Worm (Caenorhabditis elegans): Measurements from ENCODE around the gene ZK1240.3.
A peak's percentile ranks its signal among the peaks of the same experiment; 100 is the strongest.
"Not testable (repeated sequence)": the region's sequence is repeated elsewhere in the genome, so short reads cannot be mapped to it uniquely, and the experiment has no call there.

Gene ZK1240.3

DNA sequence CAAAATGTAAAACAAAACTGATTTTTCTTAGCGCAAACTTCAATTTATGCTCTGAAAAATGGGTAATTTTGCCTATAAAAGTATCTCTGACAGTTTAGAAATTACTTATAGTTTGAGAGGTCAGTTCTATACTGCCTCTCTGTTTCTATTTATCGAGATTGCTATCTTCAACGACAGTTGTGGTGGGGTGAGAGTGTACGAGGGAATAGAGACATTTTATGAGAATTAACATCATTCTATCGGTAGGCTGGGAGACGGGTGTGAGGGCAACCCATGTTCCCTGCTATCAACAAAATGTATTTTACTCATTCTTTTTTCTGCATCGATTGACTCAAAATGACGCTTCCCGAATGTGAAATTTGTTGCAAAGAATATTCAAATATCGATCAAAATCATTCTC, at the start of gene ZK1240.3:
ZK1240.3 (plus strand) TSS at position 238 of the 400 bp plus-strand sequence.
- no peak for TF ChIP-seq C38D4.7 (GFP tag; optimal IDR thresholded peaks at IDR 0.05)
- no peak for TF ChIP-seq tbx-7 (tag; optimal IDR thresholded peaks at IDR 0.05)
- TF ChIP-seq elt-2 (tag; optimal IDR thresholded peaks at IDR 0.05) = peak; percentile 17
- TF ChIP-seq che-1 (tag; optimal IDR thresholded peaks at IDR 0.05) = no peak
- no peak for TF ChIP-seq ceh-19 (GFP tag; optimal IDR thresholded peaks at IDR 0.05)
- TF ChIP-seq ceh-2 (tag; optimal IDR thresholded peaks at IDR 0.05) = no peak
- TF ChIP-seq ahr-1 (tag; optimal IDR thresholded peaks at IDR 0.05) = no peak
- no peak for TF ChIP-seq ceh-24 (tag; optimal IDR thresholded peaks at IDR 0.05)

DNA sequence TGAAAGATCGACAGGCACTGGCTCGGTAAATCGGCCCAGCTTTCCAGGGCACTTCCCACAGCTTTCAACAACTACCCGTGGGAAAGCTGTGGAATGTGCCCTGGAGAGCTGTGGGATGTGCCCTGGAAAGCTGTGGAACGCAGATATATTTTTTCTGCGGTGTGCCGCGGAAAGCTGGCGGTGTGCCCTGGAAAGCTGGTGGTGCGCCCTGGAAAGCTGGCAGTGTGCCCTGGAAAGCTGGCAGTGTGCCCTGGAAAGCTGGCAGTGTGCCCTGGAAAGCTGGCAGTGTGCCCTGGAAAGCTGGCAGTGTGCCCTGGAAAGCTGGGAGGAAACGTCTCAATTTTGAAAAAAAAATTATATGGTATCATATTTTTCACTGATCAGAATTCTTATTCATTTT, 46.4 kb upstream of the ZK1240.3 start:
- TF ChIP-seq hlh-30 (tag; optimal IDR thresholded peaks at IDR 0.05; ENCODE audit: insufficient read depth) (no peak), hlh-6 (tag; optimal IDR thresholded peaks at IDR 0.05) (peak; percentile 15)

DNA sequence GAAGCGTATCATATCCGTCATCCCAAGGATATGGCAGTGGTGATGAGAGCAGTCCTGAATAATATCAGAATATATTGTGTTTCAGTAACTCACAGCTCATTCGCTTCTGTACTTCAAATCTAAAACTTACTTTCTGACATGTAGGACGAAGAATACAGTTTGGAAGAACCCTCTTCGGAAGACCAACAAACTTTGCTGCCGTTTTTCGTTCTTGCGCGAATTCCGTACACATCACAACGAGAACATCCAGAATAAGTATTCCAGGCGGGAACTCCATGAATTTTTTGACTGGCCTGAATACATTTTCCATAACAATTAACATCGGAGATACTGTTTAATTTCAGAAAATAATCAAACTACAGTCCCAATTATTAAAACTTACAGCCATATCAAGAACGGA, 42.7 kb upstream of the ZK1240.3 start, which contains the start of gene K09F6.15:
K09F6.15 (minus strand) TSS at position 101 of the 400 bp plus-strand sequence.
- TF ChIP-seq ceh-45 (GFP tag; IDR thresholded peaks at IDR 0.05) = no peak
- TF ChIP-seq sox-2 (GFP tag; IDR thresholded peaks at IDR 0.05) = no peak
- no peak for TF ChIP-seq unc-3 (GFP tag; conservative IDR thresholded peaks at IDR 0.05)
- no peak for TF ChIP-seq unc-3 (tag; optimal IDR thresholded peaks at IDR 0.05)
- no peak for TF ChIP-seq madf-2 (tag; optimal IDR thresholded peaks at IDR 0.05)
- TF ChIP-seq ceh-34 (tag; optimal IDR thresholded peaks at IDR 0.05) = no peak

DNA sequence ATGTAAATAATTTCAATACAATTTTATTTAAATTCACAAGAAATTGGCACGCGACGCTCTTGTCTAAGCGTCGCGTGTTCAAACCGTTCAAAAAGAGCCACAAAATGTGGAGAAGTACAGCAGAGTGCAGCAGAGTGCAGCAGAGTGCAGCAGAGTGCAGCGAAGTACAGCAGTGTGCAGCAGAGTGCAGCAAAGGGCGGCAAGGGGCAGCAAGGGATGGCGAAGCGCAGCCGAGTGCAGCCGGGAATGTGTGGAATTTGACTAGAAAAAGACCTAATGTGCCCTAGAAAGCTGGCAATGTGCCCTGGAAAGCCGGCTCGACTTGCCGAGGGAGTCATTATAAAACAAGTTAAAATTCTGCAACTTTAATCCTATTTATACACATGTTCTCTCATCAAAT, 40.9 kb upstream of the ZK1240.3 start, which contains the start of gene K09F6.6:
K09F6.6 (minus strand) TSS at position 43 of the 400 bp plus-strand sequence.
- TF ChIP-seq pha-2 (tag; optimal IDR thresholded peaks at IDR 0.05) (no peak), ceh-34 (tag; optimal IDR thresholded peaks at IDR 0.05) (no peak), fax-1 (tag; optimal IDR thresholded peaks at IDR 0.05) (no peak)

DNA sequence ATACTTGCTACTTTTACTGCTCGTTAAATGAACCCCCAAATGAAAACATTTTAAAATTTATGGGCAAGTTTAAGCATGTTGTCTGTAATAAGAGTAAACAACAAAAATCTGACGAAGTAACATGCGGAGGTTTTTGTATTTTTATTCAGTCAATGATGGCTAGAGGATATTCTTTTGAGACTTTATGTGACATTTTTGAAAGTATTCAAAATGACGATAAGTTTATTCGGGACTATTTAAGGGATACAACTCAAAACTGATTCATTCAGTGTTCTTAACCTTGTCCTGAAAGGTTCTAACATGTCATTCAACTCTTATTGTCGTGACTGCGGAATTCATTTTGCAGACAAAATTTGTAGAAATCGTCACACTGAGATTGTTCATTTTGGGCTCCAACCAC, 40.3 kb upstream of the ZK1240.3 start, which contains the start of gene K09F6.11:
K09F6.11 (plus strand) TSS at position 301 of the 400 bp plus-strand sequence.
- TF ChIP-seq zip-5 (tag; optimal IDR thresholded peaks at IDR 0.05) (no peak), hlh-30 (tag; optimal IDR thresholded peaks at IDR 0.05; ENCODE audit: insufficient read depth) (no peak), pha-2 (tag; optimal IDR thresholded peaks at IDR 0.05) (no peak), tbx-7 (tag; optimal IDR thresholded peaks at IDR 0.05) (no peak)

DNA sequence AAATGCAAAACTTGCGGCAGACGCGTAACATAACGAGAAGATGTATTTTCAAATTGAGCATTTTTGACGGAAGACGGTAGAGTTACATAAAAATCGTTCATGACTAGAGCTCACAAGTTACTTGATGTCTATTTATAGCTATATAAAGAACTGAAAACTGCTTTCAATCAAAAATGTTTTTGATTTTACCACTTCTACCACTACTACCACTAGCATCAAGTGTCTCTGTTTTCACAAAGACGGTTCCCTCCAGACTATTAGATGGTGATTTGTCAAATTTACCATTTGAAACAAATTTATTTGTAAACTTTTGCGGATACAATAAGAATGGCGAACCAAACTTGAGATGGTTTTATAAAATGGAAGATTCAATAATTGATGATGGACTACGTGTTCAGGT, 37.5 kb upstream of the ZK1240.3 start, which contains the start of gene K09F6.9:
K09F6.9 (minus strand) TSS at position 101 of the 400 bp plus-strand sequence.
- TF ChIP-seq unc-3 (GFP tag; conservative IDR thresholded peaks at IDR 0.05); unc-3 (tag; optimal IDR thresholded peaks at IDR 0.05); fkh-10 (GFP tag; optimal IDR thresholded peaks at IDR 0.05); madf-2 (tag; optimal IDR thresholded peaks at IDR 0.05): not testable (repeated sequence)

DNA sequence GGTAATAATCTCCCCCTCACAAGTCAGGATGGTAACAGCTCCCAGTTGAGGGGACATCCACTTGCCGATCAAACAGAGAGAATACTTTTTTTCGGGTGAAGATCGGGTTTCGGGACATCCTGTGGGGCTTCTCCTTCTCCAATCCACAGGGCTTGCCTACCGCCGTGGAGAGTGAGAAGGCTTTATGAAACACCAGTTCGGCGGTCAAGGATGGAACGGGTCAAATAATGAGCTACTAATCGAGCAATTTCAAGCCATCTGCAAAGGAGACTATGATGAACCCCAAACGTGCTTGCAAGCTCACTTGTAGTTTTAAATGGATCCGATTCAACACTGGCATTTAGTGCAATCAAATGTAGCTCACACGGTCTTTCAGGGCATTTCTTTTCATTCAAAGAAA, 35.4 kb upstream of the ZK1240.3 start:
- no peak for TF ChIP-seq lin-11 (tag; optimal IDR thresholded peaks at IDR 0.05)
- no peak for TF ChIP-seq dve-1 (tag; optimal IDR thresholded peaks at IDR 0.05)
- TF ChIP-seq fax-1 (tag; optimal IDR thresholded peaks at IDR 0.05) = no peak
- no peak for TF ChIP-seq unc-42 (tag; optimal IDR thresholded peaks at IDR 0.05)

DNA sequence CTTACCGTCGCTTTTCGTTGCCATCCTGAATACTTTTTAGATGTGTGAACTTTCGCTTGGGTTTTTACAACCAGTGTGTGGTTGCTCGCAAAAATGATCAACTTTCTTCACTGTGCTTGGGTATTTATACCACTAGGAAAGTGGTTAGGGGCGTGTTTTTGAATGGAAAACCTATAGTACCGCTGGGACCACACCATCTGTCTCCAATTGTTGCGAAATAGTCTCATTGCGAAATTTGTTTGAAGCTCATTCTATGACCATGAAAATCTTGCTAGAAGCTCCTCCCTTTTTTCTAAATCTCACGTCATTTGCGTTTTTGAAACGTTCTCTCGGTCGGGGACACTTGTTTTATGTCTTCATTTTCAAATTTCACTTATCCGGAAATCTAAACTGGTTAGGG, 31.3 kb upstream of the ZK1240.3 start, which contains the start of the genes K09F6.10 and K09F6.13:
K09F6.10 (minus strand) TSS at position 86 of the 400 bp plus-strand sequence.
K09F6.13 (plus strand) TSS at position 317 of the 400 bp plus-strand sequence.
- TF ChIP-seq syd-9 (tag; optimal IDR thresholded peaks at IDR 0.05) = no peak
- no peak for TF ChIP-seq unc-42 (tag; optimal IDR thresholded peaks at IDR 0.05)
- no peak for TF ChIP-seq zip-5 (tag; optimal IDR thresholded peaks at IDR 0.05)
- TF ChIP-seq elt-2 (tag; optimal IDR thresholded peaks at IDR 0.05) = no peak
- TF ChIP-seq pax-1 (tag; optimal IDR thresholded peaks at IDR 0.05) = no peak
- TF ChIP-seq fax-1 (tag; optimal IDR thresholded peaks at IDR 0.05) = no peak
- no peak for TF ChIP-seq pha-4 (tag; optimal IDR thresholded peaks at IDR 0.05)
- no peak for TF ChIP-seq lin-11 (tag; optimal IDR thresholded peaks at IDR 0.05)
- TF ChIP-seq sdc-2 (tag; optimal IDR thresholded peaks at IDR 0.05) = no peak
- TF ChIP-seq ceh-24 (tag; optimal IDR thresholded peaks at IDR 0.05) = no peak
- TF ChIP-seq unc-3 (GFP tag; conservative IDR thresholded peaks at IDR 0.05) = no peak
- TF ChIP-seq unc-3 (tag; optimal IDR thresholded peaks at IDR 0.05) = no peak
- no peak for TF ChIP-seq tbx-2 (tag; optimal IDR thresholded peaks at IDR 0.05)
- TF ChIP-seq Y22D7AL.16 (tag; optimal IDR thresholded peaks at IDR 0.05) = no peak
- no peak for TF ChIP-seq sox-4 (tag; optimal IDR thresholded peaks at IDR 0.05)
- no peak for TF ChIP-seq ama-1 (optimal IDR thresholded peaks at IDR 0.05)
- TF ChIP-seq odd-2 (tag; optimal IDR thresholded peaks at IDR 0.05) = no peak
- TF ChIP-seq ceh-30 (tag; optimal IDR thresholded peaks at IDR 0.05) = no peak
- no peak for TF ChIP-seq unc-86 (tag; optimal IDR thresholded peaks at IDR 0.05)
- TF ChIP-seq pat-9 (tag; optimal IDR thresholded peaks at IDR 0.05) = no peak
